Worm (Caenorhabditis elegans) whole organism, L1 larva: ENCODE data around the gene ech-3.

Experiments
- C04F5.9 ChIP-seq: sonication (generic microtip); optimal IDR thresholded peaks from 2 replicates; lab custom pipeline; 2016; ENCODE audit warnings: missing genetic modification characterization, missing compliant biosample characterization
- C16A3.4 ChIP-seq: fragments of 150-350 bp; optimal IDR thresholded peaks from 2 replicates; lab custom pipeline; 2014; ENCODE audit warnings: missing biosample characterization, missing genetic modification characterization
- F16B12.6 ChIP-seq: fragments of 150-350 bp; optimal IDR thresholded peaks from 2 replicates; lab custom pipeline; 2014; ENCODE audit warnings: missing biosample characterization, missing genetic modification characterization
- aly-2 ChIP-seq: fragments of 150-350 bp; optimal IDR thresholded peaks from 2 replicates; lab custom pipeline; 2014; ENCODE audit warnings: missing biosample characterization, missing genetic modification characterization
- ama-1 ChIP-seq: fragments of 150-350 bp; optimal IDR thresholded peaks from 2 replicates; lab custom pipeline; 2014
- blmp-1 ChIP-seq: fragments of 150-350 bp; optimal IDR thresholded peaks from 2 replicates; lab custom pipeline; 2014; ENCODE audit warnings: missing biosample characterization, missing genetic modification characterization
- ceh-8 ChIP-seq: fragments of 200-800 bp; sonication (Bioruptor generic); optimal IDR thresholded peaks from 2 replicates; lab custom pipeline; 2018; ENCODE audit warnings: mild to moderate bottlenecking, missing genetic modification characterization, moderate library complexity, missing compliant biosample characterization
- ceh-82 ChIP-seq, 3 experiments: fragments of 150-350 bp in 1 of 3; sonication (generic microtip) in 2 of 3; optimal IDR thresholded peaks; 2 replicates each; lab custom pipeline; 2014 to 2017; ENCODE audit warnings: missing biosample characterization in 3 of 3, missing genetic modification characterization in 3 of 3
- ceh-90 ChIP-seq: sonication (generic microtip); optimal IDR thresholded peaks from 2 replicates; lab custom pipeline; 2016; ENCODE audit warnings: missing genetic modification characterization, missing compliant biosample characterization
- dsc-1 ChIP-seq: sonication (generic microtip); optimal IDR thresholded peaks from 2 replicates; lab custom pipeline; 2016; ENCODE audit warnings: mild to moderate bottlenecking, missing genetic modification characterization, missing compliant biosample characterization
- fos-1 ChIP-seq: fragments of 150-350 bp; optimal IDR thresholded peaks from 2 replicates; lab custom pipeline; 2014; ENCODE audit warnings: missing biosample characterization, missing genetic modification characterization
- grh-1 ChIP-seq: fragments of 200-800 bp; sonication (Bioruptor generic); IDR thresholded peaks from 2 replicates; pipeline ENCODE4 v1.3.6; 2022; ENCODE audit warnings: missing genetic modification reagents, missing genetic modification characterization, missing compliant biosample characterization
- hlh-4 ChIP-seq: sonication (generic microtip); optimal IDR thresholded peaks from 2 replicates; lab custom pipeline; 2016; ENCODE audit warnings: mild to moderate bottlenecking, missing genetic modification characterization, missing compliant biosample characterization
- irx-1 ChIP-seq: sonication (generic microtip); optimal IDR thresholded peaks from 2 replicates; lab custom pipeline; 2016; ENCODE audit warnings: missing genetic modification characterization, missing compliant biosample characterization
- lin-35 ChIP-seq, 2 experiments: fragments of 150-350 bp; optimal IDR thresholded peaks; 2 replicates each; lab custom pipeline; 2014; ENCODE audit warnings: missing biosample characterization in 2 of 2, missing genetic modification characterization in 2 of 2, missing genetic modification reagents in 2 of 2
- lsy-2 ChIP-seq, 2 experiments: fragments of 150-350 bp; optimal IDR thresholded peaks; 2 replicates each; lab custom pipeline; 2014; ENCODE audit warnings: missing biosample characterization in 2 of 2, missing genetic modification characterization in 2 of 2
- mab-9 ChIP-seq: fragments of 200-800 bp; sonication (Bioruptor generic); IDR thresholded peaks from 2 replicates; pipeline ENCODE4 v1.3.6; 2022; ENCODE audit warnings: missing genetic modification reagents, missing genetic modification characterization, missing compliant biosample characterization
- mdl-1 ChIP-seq, 2 experiments: fragments of 150-350 bp; optimal IDR thresholded peaks; 2 replicates each; lab custom pipeline; 2014 to 2017; ENCODE audit warnings: missing biosample characterization in 2 of 2, missing genetic modification characterization in 2 of 2, inconsistent platforms in 1 of 2
- nhr-12 ChIP-seq: sonication (generic microtip); optimal IDR thresholded peaks from 2 replicates; lab custom pipeline; 2017; ENCODE audit warnings: missing biosample characterization, missing genetic modification characterization
- nhr-19 ChIP-seq: fragments of 200-800 bp; sonication (Bioruptor generic); conservative IDR thresholded peaks from 2 replicates; pipeline ENCODE4 v1.3.6; 2022; ENCODE audit warnings: missing genetic modification characterization, missing compliant biosample characterization
- nhr-47 ChIP-seq: sonication (generic microtip); optimal IDR thresholded peaks from 2 replicates; lab custom pipeline; 2016; ENCODE audit warnings: mild to moderate bottlenecking, missing genetic modification characterization, moderate library complexity, missing compliant biosample characterization
- nhr-85 ChIP-seq: sonication (generic microtip); peaks from one replicate; lab custom pipeline; 2016; ENCODE audit warnings: missing genetic modification characterization, inconsistent platforms, missing compliant biosample characterization
- nhr-90 ChIP-seq: sonication (generic microtip); optimal IDR thresholded peaks from 2 replicates; lab custom pipeline; 2016; ENCODE audit warnings: mild to moderate bottlenecking, missing genetic modification characterization, missing compliant biosample characterization; ENCODE audit not compliant: poor library complexity
- pqm-1 ChIP-seq: sonication (generic microtip); optimal IDR thresholded peaks from 3 replicates; lab custom pipeline; 2017; ENCODE audit warnings: missing biosample characterization, missing genetic modification characterization
- rnt-1 ChIP-seq: sonication (generic microtip); optimal IDR thresholded peaks from 2 replicates; lab custom pipeline; 2016; ENCODE audit warnings: mild to moderate bottlenecking, missing genetic modification characterization, moderate library complexity, missing compliant biosample characterization
- skn-1 ChIP-seq: fragments of 150-350 bp; optimal IDR thresholded peaks from 2 replicates; lab custom pipeline; 2014; ENCODE audit warnings: missing biosample characterization, missing genetic modification characterization
- snpc-4 ChIP-seq: fragments of 150-350 bp; optimal IDR thresholded peaks from 2 replicates; lab custom pipeline; 2014; ENCODE audit warnings: missing biosample characterization, missing genetic modification characterization
- unc-98 ChIP-seq: fragments of 200-800 bp; sonication (Bioruptor generic); IDR thresholded peaks from 2 replicates; pipeline ENCODE4 v1.3.6; 2022; ENCODE audit warnings: missing genetic modification characterization, missing compliant biosample characterization
- zip-4 ChIP-seq: fragments of 200-800 bp; sonication (Bioruptor generic); optimal IDR thresholded peaks from 2 replicates; lab custom pipeline; 2018; ENCODE audit warnings: mild to moderate bottlenecking, missing genetic modification characterization, moderate library complexity, missing compliant biosample characterization

ech-3 gene

ce11 chrV:8050059-8050677 is 28.2 kb downstream of the ech-3 start:
- TF ChIP-seq pqm-1 (tag; lab: Kevin White, UChicago) (no peak), ceh-8 (peak; percentile 14)

DNA sequence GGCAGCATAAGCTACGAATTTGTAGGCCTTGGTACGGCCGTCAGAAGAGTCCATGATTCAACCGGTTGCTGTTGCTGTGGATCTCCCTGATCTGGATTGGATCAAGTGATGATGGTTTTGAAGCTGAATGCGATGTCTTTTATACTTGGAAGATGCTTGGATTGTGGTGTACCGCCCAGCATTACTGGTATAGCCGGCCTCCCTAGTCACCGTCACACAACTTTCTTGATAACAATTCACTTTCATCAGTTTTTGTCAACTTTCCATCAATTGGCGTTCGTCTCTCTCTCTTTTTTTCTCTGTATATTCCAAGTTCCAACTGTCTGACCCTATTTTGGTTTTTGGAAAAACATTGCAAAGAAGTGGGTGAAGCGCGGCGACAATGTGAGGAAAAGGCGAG is 28.8 kb downstream of the ech-3 start, which contains the start of gene col-43:
Gene col-43 (minus strand): TSS at position 101 of the 400 bp plus-strand sequence.
- TF ChIP-seq fos-1 (no peak), mab-9 (no peak), blmp-1 (tag; lab: Kevin White, UChicago) (peak; percentile 21), lin-35 (GFP tag; optimal IDR thresholded peaks at IDR 0.05; lab: Kevin White, UChicago) (no peak)

DNA sequence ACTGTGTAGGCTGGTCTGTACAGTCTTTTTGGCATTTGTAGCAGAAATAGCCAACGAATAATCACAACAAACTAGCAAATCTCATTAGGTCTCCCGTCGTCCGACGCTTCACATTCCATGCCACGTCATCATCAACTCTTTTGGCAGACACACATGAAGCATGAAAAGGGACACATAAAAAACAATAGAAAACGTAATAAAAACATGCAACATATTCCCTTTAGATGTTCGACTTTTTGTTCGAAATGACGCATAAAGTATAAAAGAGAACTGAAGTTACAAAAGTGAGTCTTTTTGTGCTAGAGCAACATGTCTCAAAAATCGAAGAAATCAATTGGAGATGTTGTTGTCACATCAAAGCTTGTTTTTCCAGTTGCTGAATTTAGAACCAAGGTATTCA is 29.8 kb downstream of the ech-3 start, which contains the start of gene sth-1:
Gene sth-1 (plus strand): TSS at position 301 of the 400 bp plus-strand sequence.
- no peak for TF ChIP-seq zip-4 (GFP tag; lab: Kevin White, UChicago)
- TF ChIP-seq ama-1 (lab: Kevin White, UChicago): no peak
- no peak for TF ChIP-seq ceh-90 (tag; lab: Kevin White, UChicago)
- no peak for TF ChIP-seq nhr-12
- TF ChIP-seq irx-1 (tag; lab: Kevin White, UChicago): no peak
- TF ChIP-seq, all 84 proteins: peak for 0

DNA sequence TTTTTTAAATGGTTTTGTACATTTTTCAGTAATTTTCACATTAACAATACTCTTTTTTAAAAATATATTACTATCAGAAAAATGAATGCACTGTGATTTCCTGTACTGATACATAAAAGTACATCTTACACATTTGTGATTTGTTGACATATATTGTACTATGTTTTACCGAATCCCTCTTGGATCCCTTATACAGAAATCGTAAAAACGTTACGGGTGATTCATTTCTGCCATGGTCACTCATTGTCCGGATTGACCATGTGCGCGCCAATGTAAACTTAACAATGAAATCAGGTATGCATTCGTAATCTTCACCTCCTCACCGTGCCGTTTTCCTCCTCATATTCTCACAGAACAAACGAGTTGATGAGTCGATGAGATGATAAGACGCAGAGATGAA is 32.1 kb downstream of the ech-3 start, which contains the start of gene ZC513.2:
Gene ZC513.2 (plus strand): TSS at position 301 of the 400 bp plus-strand sequence.
- TF ChIP-seq nhr-85 (tag; lab: Kevin White, UChicago): peak; percentile 9
- TF ChIP-seq nhr-19: no peak
- no peak for TF ChIP-seq nhr-90 (tag; lab: Kevin White, UChicago)
- TF ChIP-seq C04F5.9 (tag; lab: Kevin White, UChicago): no peak
- TF ChIP-seq F16B12.6 (tag; lab: Kevin White, UChicago): no peak
- TF ChIP-seq blmp-1 (tag; lab: Kevin White, UChicago): peak; percentile 16
- TF ChIP-seq unc-98 (GFP tag; lab: Robert Waterston, UW): no peak
- TF ChIP-seq nhr-12: no peak
- TF ChIP-seq dsc-1 (tag; lab: Kevin White, UChicago): no peak
- no peak for TF ChIP-seq snpc-4 (tag; lab: Kevin White, UChicago)

- TF ChIP-seq mdl-1 (tag; optimal IDR thresholded peaks at IDR 0.05; lab: Kevin White, UChicago) (no peak), blmp-1 (tag; lab: Kevin White, UChicago) (peak; percentile 79), nhr-12 (no peak), nhr-47 (no peak)
These were observed 33.2 kb downstream of the ech-3 start for ce11 chrV:8055170-8055569.

- TF ChIP-seq grh-1 (GFP tag; lab: Robert Waterston, UW): 0 out of 2 replicates have a peak, but pooled peaks have one; percentile 14
- TF ChIP-seq, all 84 proteins: peak for 1; not testable (repeated sequence) for 83
These were observed 35.8 kb downstream of the ech-3 start for ce11 chrV:8057771-8058170.

- TF ChIP-seq aly-2 (tag; lab: Kevin White, UChicago) (no peak), C16A3.4 (tag; lab: Kevin White, UChicago) (no peak), dsc-1 (tag; lab: Kevin White, UChicago) (no peak)
These were observed 36.3 kb downstream of the ech-3 start, which contains the start of gene str-138 for ce11 chrV:8058359-8058758. Gene str-138 (plus strand): TSS chrV:8058659.

ce11 chrV:8062074-8062473 is 40.1 kb downstream of the ech-3 start, which contains the start of gene str-139:
Gene str-139 (minus strand): TSS chrV:8062174.
- TF ChIP-seq ceh-82 (tag; optimal IDR thresholded peaks at IDR 0.05; lab: Kevin White, UChicago): no peak
- TF ChIP-seq lsy-2 (tag; optimal IDR thresholded peaks at IDR 0.05; lab: Kevin White, UChicago): no peak
- no peak for TF ChIP-seq rnt-1 (tag; lab: Kevin White, UChicago)
- no peak for TF ChIP-seq skn-1
- no peak for TF ChIP-seq dsc-1 (tag; lab: Kevin White, UChicago)
- no peak for TF ChIP-seq hlh-4 (tag; lab: Kevin White, UChicago)
- TF ChIP-seq, all 84 proteins: peak for 0
